Worm (Caenorhabditis elegans) whole organism, L3 larva: Measurements from ENCODE around the gene T06C10.3.

Experiments used
- aly-2 ChIP-seq: fragments of 150-350 bp; optimal IDR thresholded peaks from 2 replicates; lab custom pipeline; 2014; ENCODE audit warnings: missing biosample characterization, missing genetic modification characterization
- ceh-16 ChIP-seq: sonication (generic microtip); optimal IDR thresholded peaks from 2 replicates; lab custom pipeline; 2017; ENCODE audit warnings: missing biosample characterization, missing genetic modification characterization
- ceh-82 ChIP-seq: fragments of 150-350 bp; optimal IDR thresholded peaks from 2 replicates; lab custom pipeline; 2014; ENCODE audit warnings: missing biosample characterization, missing genetic modification characterization
- egl-27 ChIP-seq: sonication (generic microtip); optimal IDR thresholded peaks from 4 replicates; lab custom pipeline; 2017; ENCODE audit warnings: missing biosample characterization, missing genetic modification reagents, missing genetic modification characterization
- elt-1 ChIP-seq: fragments of 150-350 bp; optimal IDR thresholded peaks from 2 replicates; lab custom pipeline; 2014; ENCODE audit warnings: missing biosample characterization, missing genetic modification characterization
- elt-2 ChIP-seq: sonication (generic microtip); optimal IDR thresholded peaks from 2 replicates; lab custom pipeline; 2016; ENCODE audit warnings: missing genetic modification reagents, mild to moderate bottlenecking, missing genetic modification characterization, missing compliant biosample characterization
- elt-3 ChIP-seq, 3 experiments: fragments of 150-350 bp in 1 of 3; sonication (generic microtip) in 2 of 3; optimal IDR thresholded peaks; 2 replicates in 2 of 3; 4 replicates in 1 of 3; lab custom pipeline; 2014 to 2017; ENCODE audit warnings: missing biosample characterization in 3 of 3, missing genetic modification characterization in 3 of 3
- eor-1 ChIP-seq, 2 experiments: fragments of 150-350 bp; optimal IDR thresholded peaks; 2 replicates each; lab custom pipeline; 2014 to 2018; ENCODE audit warnings: missing biosample characterization in 2 of 2, missing genetic modification characterization in 2 of 2
- fos-1 ChIP-seq: fragments of 150-350 bp; optimal IDR thresholded peaks from 2 replicates; lab custom pipeline; 2014; ENCODE audit warnings: missing biosample characterization, missing genetic modification characterization
- hmg-11 ChIP-seq: sonication (generic microtip); optimal IDR thresholded peaks from 2 replicates; lab custom pipeline; 2016; ENCODE audit warnings: missing genetic modification characterization, missing compliant biosample characterization
- jun-1 ChIP-seq: fragments of 150-350 bp; optimal IDR thresholded peaks from 2 replicates; lab custom pipeline; 2014; ENCODE audit warnings: missing biosample characterization, missing genetic modification reagents, missing genetic modification characterization
- lin-15B ChIP-seq: fragments of 150-350 bp; optimal IDR thresholded peaks from 2 replicates; lab custom pipeline; 2014; ENCODE audit warnings: missing biosample characterization, missing genetic modification characterization
- lin-39 ChIP-seq: fragments of 150-350 bp; optimal IDR thresholded peaks from 2 replicates; lab custom pipeline; 2018; ENCODE audit warnings: missing biosample characterization, missing genetic modification reagents, missing genetic modification characterization
- lsy-12 ChIP-seq: sonication (generic microtip); optimal IDR thresholded peaks from 2 replicates; lab custom pipeline; 2016; ENCODE audit warnings: mild to moderate bottlenecking, missing genetic modification characterization, missing compliant biosample characterization
- mdl-1 ChIP-seq: fragments of 150-350 bp; optimal IDR thresholded peaks from 2 replicates; lab custom pipeline; 2014; ENCODE audit warnings: missing biosample characterization, missing genetic modification characterization
- mml-1 ChIP-seq: fragments of 150-350 bp; sonication (generic microtip); optimal IDR thresholded peaks from 3 replicates; lab custom pipeline; 2014; ENCODE audit warnings: missing biosample characterization, missing genetic modification characterization
- nfya-1 ChIP-seq: sonication (generic microtip); optimal IDR thresholded peaks from 2 replicates; lab custom pipeline; 2017; ENCODE audit warnings: missing genetic modification characterization, mild to moderate bottlenecking, missing compliant biosample characterization, antibody characterized with exemption, moderate library complexity; ENCODE audit not compliant: insufficient read depth
- nhr-11 ChIP-seq: fragments of 150-350 bp; optimal IDR thresholded peaks from 2 replicates; lab custom pipeline; 2014; ENCODE audit warnings: missing biosample characterization, missing genetic modification characterization
- nhr-23 ChIP-seq: fragments of 150-350 bp; optimal IDR thresholded peaks from 2 replicates; lab custom pipeline; 2014; ENCODE audit warnings: missing biosample characterization, missing genetic modification reagents, missing genetic modification characterization
- nhr-237 ChIP-seq: fragments of 150-350 bp; optimal IDR thresholded peaks from 2 replicates; lab custom pipeline; 2014; ENCODE audit warnings: missing biosample characterization, missing genetic modification characterization
- nhr-28 ChIP-seq: fragments of 150-350 bp; optimal IDR thresholded peaks from 2 replicates; lab custom pipeline; 2014; ENCODE audit warnings: missing biosample characterization, missing genetic modification characterization
- nhr-43 ChIP-seq: sonication (generic microtip); optimal IDR thresholded peaks from 2 replicates; lab custom pipeline; 2016; ENCODE audit warnings: mild to moderate bottlenecking, missing genetic modification characterization, missing compliant biosample characterization; ENCODE audit not compliant: poor library complexity, severe bottlenecking
- nhr-67 ChIP-seq: fragments of 150-350 bp; optimal IDR thresholded peaks from 2 replicates; lab custom pipeline; 2014; ENCODE audit warnings: missing biosample characterization, missing genetic modification characterization
- nhr-77 ChIP-seq: fragments of 150-350 bp; optimal IDR thresholded peaks from 2 replicates; lab custom pipeline; 2014; ENCODE audit warnings: missing biosample characterization, missing genetic modification characterization
- pha-4 ChIP-seq: fragments of 150-350 bp; optimal IDR thresholded peaks from 2 replicates; lab custom pipeline; 2014; ENCODE audit warnings: missing biosample characterization, missing genetic modification reagents, missing genetic modification characterization
- skn-1 ChIP-seq: fragments of 150-350 bp; optimal IDR thresholded peaks from 2 replicates; lab custom pipeline; 2014; ENCODE audit warnings: missing biosample characterization, missing genetic modification characterization
- snpc-4 ChIP-seq: fragments of 150-350 bp; optimal IDR thresholded peaks from 2 replicates; lab custom pipeline; 2014; ENCODE audit warnings: missing biosample characterization, missing genetic modification characterization
- tbx-2 ChIP-seq: sonication (generic microtip); optimal IDR thresholded peaks from 2 replicates; lab custom pipeline; 2016; ENCODE audit warnings: mild to moderate bottlenecking, missing genetic modification characterization, missing compliant biosample characterization
- unc-39 ChIP-seq: sonication (generic microtip); optimal IDR thresholded peaks from 4 replicates; lab custom pipeline; 2017; ENCODE audit warnings: missing biosample characterization, missing genetic modification characterization
- unc-62 ChIP-seq: fragments of 150-350 bp; sonication (generic microtip); optimal IDR thresholded peaks from 4 replicates; lab custom pipeline; 2014; ENCODE audit warnings: missing biosample characterization, missing genetic modification reagents, missing genetic modification characterization
- zag-1 ChIP-seq: fragments of 150-350 bp; optimal IDR thresholded peaks from 2 replicates; lab custom pipeline; 2014; ENCODE audit warnings: missing biosample characterization, missing genetic modification characterization
- ztf-11 ChIP-seq: fragments of 150-350 bp; optimal IDR thresholded peaks from 2 replicates; lab custom pipeline; 2014; ENCODE audit warnings: missing biosample characterization, missing genetic modification characterization
- ztf-4 ChIP-seq: fragments of 150-350 bp; optimal IDR thresholded peaks from 2 replicates; lab custom pipeline; 2014; ENCODE audit warnings: missing biosample characterization, missing genetic modification characterization

The T06C10.3 gene

ce11 chrIV:7868607-7869006, 1.9 kb upstream of the T06C10.3 start, which contains the start of gene flp-10:
Gene flp-10, plus strand, starts transcription at chrIV:7868907.
- TF ChIP-seq elt-1 (tag; lab: Kevin White, UChicago) (no peak), ztf-11 (no peak), nfya-1 (tag; lab: Kevin White, UChicago) (no peak), tbx-2 (no peak), lsy-12 (no peak), mml-1 (tag; lab: Kevin White, UChicago) (no peak), jun-1 (no peak)
- TF ChIP-seq, all 47 proteins: peak for 0

ce11 chrIV:7877255-7877654, 6.7 kb downstream of the T06C10.3 start:
- TF ChIP-seq lin-39 (tag; lab: Kevin White, UChicago), result no peak
- TF ChIP-seq ceh-16, result no peak
- no peak for TF ChIP-seq nfya-1 (tag; lab: Kevin White, UChicago)
- TF ChIP-seq aly-2, result no peak
- TF ChIP-seq lin-15B (tag; lab: Kevin White, UChicago), result no peak

- TF ChIP-seq lin-39 (tag; lab: Kevin White, UChicago), result no peak
- TF ChIP-seq nhr-237 (tag; lab: Kevin White, UChicago), result no peak
- no peak for TF ChIP-seq hmg-11
- TF ChIP-seq zag-1 (tag; lab: Kevin White, UChicago), result no peak
- no peak for TF ChIP-seq aly-2
- TF ChIP-seq eor-1 (tag; optimal IDR thresholded peaks at IDR 0.05; lab: Kevin White, UChicago), result no peak
- TF ChIP-seq ceh-16, result no peak
- TF ChIP-seq ztf-4 (tag; lab: Kevin White, UChicago), result no peak
- no peak for TF ChIP-seq fos-1 (tag; lab: Kevin White, UChicago)
- TF ChIP-seq snpc-4 (tag; lab: Kevin White, UChicago), result no peak
- no peak for TF ChIP-seq ceh-82 (tag; lab: Kevin White, UChicago)
- no peak for TF ChIP-seq mml-1 (tag; lab: Kevin White, UChicago)
- no peak for TF ChIP-seq skn-1 (tag; lab: Kevin White, UChicago)
- TF ChIP-seq unc-39 (tag; lab: Kevin White, UChicago), result no peak
- TF ChIP-seq nhr-67, result no peak
- TF ChIP-seq ztf-11, result no peak
- TF ChIP-seq nhr-77 (tag; lab: Kevin White, UChicago), result no peak
- no peak for TF ChIP-seq pha-4 (tag; lab: Kevin White, UChicago)
Measured at ce11 chrIV:7877781-7878180, 7.2 kb downstream of the T06C10.3 start, which contains the start of gene kin-26. Gene kin-26, minus strand, starts transcription at chrIV:7877881.

ce11 chrIV:7879017-7879416, 8.5 kb downstream of the T06C10.3 start, which contains the start of gene srt-73:
Gene srt-73, plus strand, starts transcription at chrIV:7879317.
- no peak for TF ChIP-seq nhr-43 (tag; lab: Kevin White, UChicago)
- TF ChIP-seq nfya-1 (tag; lab: Kevin White, UChicago), result no peak
- no peak for TF ChIP-seq nhr-28 (tag; lab: Kevin White, UChicago)
- no peak for TF ChIP-seq ztf-11
- no peak for TF ChIP-seq jun-1
- TF ChIP-seq aly-2, result no peak
- no peak for TF ChIP-seq mdl-1 (tag; lab: Kevin White, UChicago)
- no peak for TF ChIP-seq unc-62 (GFP tag; lab: Kevin White, UChicago)
- TF ChIP-seq nhr-77 (tag; lab: Kevin White, UChicago), result no peak
- TF ChIP-seq nhr-23, result no peak
- no peak for TF ChIP-seq nhr-237 (tag; lab: Kevin White, UChicago)
- TF ChIP-seq, all 47 proteins: peak for 0

- TF ChIP-seq ztf-4 (tag; lab: Kevin White, UChicago) (no peak), egl-27 (tag; lab: Kevin White, UChicago) (no peak), nhr-28 (tag; lab: Kevin White, UChicago) (no peak), elt-2 (tag; lab: Kevin White, UChicago) (peak; percentile 55), nhr-11 (no peak), unc-39 (tag; lab: Kevin White, UChicago) (no peak), elt-3 (tag; optimal IDR thresholded peaks at IDR 0.05; lab: Kevin White, UChicago) (no peak), nhr-77 (tag; lab: Kevin White, UChicago) (no peak), elt-1 (tag; lab: Kevin White, UChicago) (no peak), unc-62 (GFP tag; lab: Kevin White, UChicago) (no peak), tbx-2 (no peak), jun-1 (no peak), eor-1 (tag; optimal IDR thresholded peaks at IDR 0.05; lab: Kevin White, UChicago) (no peak), ceh-16 (no peak), nhr-67 (no peak), pha-4 (tag; lab: Kevin White, UChicago) (peak; percentile 4)
Measured at ce11 chrIV:7881166-7881565, 10.6 kb downstream of the T06C10.3 start.
